Worm (Caenorhabditis elegans): Measurements from ENCODE around the gene sdz-13.

The sdz-13 gene

ce11 chrIV:10879542-10879941 lies at the start of gene sdz-13:
Gene sdz-13 (minus strand): TSS chrIV:10879642.
- TF ChIP-seq unc-62 (GFP tag; optimal IDR thresholded peaks at IDR 0.05): no peak

- TF ChIP-seq Y56A3A.18 (GFP tag; IDR thresholded peaks at IDR 0.05) (no peak), nhr-120 (GFP tag; IDR thresholded peaks at IDR 0.05) (no peak), hsf-1 (GFP tag; IDR thresholded peaks at IDR 0.05) (no peak), madf-3 (GFP tag; IDR thresholded peaks at IDR 0.05) (no peak), dpff-1 (tag; optimal IDR thresholded peaks at IDR 0.05) (no peak)
Measured at ce11 chrIV:10919770-10920169, 40.3 kb upstream of the sdz-13 start, which contains the start of gene rbr-2. Gene rbr-2 (plus strand): TSS chrIV:10920070.

ce11 chrIV:10918877-10919560 lies 39.6 kb upstream of the sdz-13 start:
- TF ChIP-seq lin-26 (GFP tag; IDR thresholded peaks at IDR 0.05) (0 out of 2 replicates have a peak, but pooled peaks have one; percentile 40), madf-8 (GFP tag; conservative IDR thresholded peaks at IDR 0.05) (peak; percentile 91), attf-5 (GFP tag; optimal IDR thresholded peaks at IDR 0.05) (peak; percentile 89), cebp-1 (GFP tag; IDR thresholded peaks at IDR 0.05) (no peak), cebp-1 (tag; optimal IDR thresholded peaks at IDR 0.05) (peak; percentile 78), die-1 (tag; optimal IDR thresholded peaks at IDR 0.05) (no peak), lsy-27 (tag; optimal IDR thresholded peaks at IDR 0.05; ENCODE audit: borderline replicate concordance, insufficient read depth) (no peak), nhr-90 (tag; optimal IDR thresholded peaks at IDR 0.05) (peak; percentile 16), repo-1 (tag; optimal IDR thresholded peaks at IDR 0.05) (no peak), ztf-3 (GFP tag; optimal IDR thresholded peaks at IDR 0.05) (no peak), D2030.7 (GFP tag; IDR thresholded peaks at IDR 0.05) (peak; percentile 14; the same call in 1 of the 2 replicates), akir-1 (GFP tag; optimal IDR thresholded peaks at IDR 0.05) (no peak), B0035.1 (tag; optimal IDR thresholded peaks at IDR 0.05) (no peak), pbrm-1 (GFP tag; IDR thresholded peaks at IDR 0.05) (0 out of 2 replicates have a peak, but pooled peaks have one; percentile 32), hsf-1 (GFP tag; IDR thresholded peaks at IDR 0.05) (no peak), ceh-27 (GFP tag; optimal IDR thresholded peaks at IDR 0.05) (peak; percentile 87), him-1 (tag; optimal IDR thresholded peaks at IDR 0.05) (peak; percentile 19), attf-3 (GFP tag; conservative IDR thresholded peaks at IDR 0.05) (0 out of 2 replicates have a peak, but pooled peaks have one; percentile 20), lin-54 (GFP tag; optimal IDR thresholded peaks at IDR 0.05) (peak; percentile 46), tbp1 (GFP tag; optimal IDR thresholded peaks at IDR 0.05) (peak; percentile 38), madf-10 (tag; optimal IDR thresholded peaks at IDR 0.05) (peak; percentile 44), snpc-3.4 (tag; optimal IDR thresholded peaks at IDR 0.05) (peak; percentile 25), hmg-1.2 (GFP tag; IDR thresholded peaks at IDR 0.05) (peak; percentile 91), snpc-4 (GFP tag; optimal IDR thresholded peaks at IDR 0.05) (no peak), snpc-4 (tag; optimal IDR thresholded peaks at IDR 0.05) (peak in 3 of 4 experiments; percentile 29 to 65 (median 39)), attf-6 (GFP tag; IDR thresholded peaks at IDR 0.05) (no peak), ztf-26 (tag; optimal IDR thresholded peaks at IDR 0.05) (peak; percentile 59), nfyb-1 (GFP tag; IDR thresholded peaks at IDR 0.05) (peak; percentile 62; the same call in 1 of the 2 replicates), ets-4 (GFP tag; optimal IDR thresholded peaks at IDR 0.05) (no peak), ekl-4 (GFP tag; IDR thresholded peaks at IDR 0.05) (peak; percentile 43), lin-40 (tag; optimal IDR thresholded peaks at IDR 0.05) (peak; percentile 75), gei-17 (GFP tag; optimal IDR thresholded peaks at IDR 0.05) (peak; percentile 24), K11D2.4 (GFP tag; IDR thresholded peaks at IDR 0.05) (0 out of 2 replicates have a peak, but pooled peaks have one; percentile 33), nhr-80 (tag; optimal IDR thresholded peaks at IDR 0.05) (peak; percentile 83), F52B5.7 (tag; optimal IDR thresholded peaks at IDR 0.05) (no peak), F33H1.4 (GFP tag; IDR thresholded peaks at IDR 0.05) (peak; percentile 92), chd-7 (tag; optimal IDR thresholded peaks at IDR 0.05) (peak; percentile 58), T07F8.4 (tag; optimal IDR thresholded peaks at IDR 0.05) (no peak), dox-1 (GFP tag; IDR thresholded peaks at IDR 0.05) (peak; percentile 84)

Data from whole organism, young adult.